Worm (Caenorhabditis elegans) whole organism, L2 larva: Measurements from ENCODE around the gene srw-23.

Experiments
- F13H6.1 ChIP-seq: sonication (generic microtip); optimal IDR thresholded peaks from 2 replicates; lab custom pipeline; 2016; ENCODE audit warnings: missing genetic modification characterization, missing compliant biosample characterization
- R02D3.7 ChIP-seq: fragments of 150-350 bp; optimal IDR thresholded peaks from 2 replicates; lab custom pipeline; 2014; ENCODE audit warnings: missing biosample characterization, missing genetic modification characterization
- Y55F3AM.14 ChIP-seq: fragments of 200-800 bp; sonication (Bioruptor generic); optimal IDR thresholded peaks from 2 replicates; lab custom pipeline; 2018; ENCODE audit warnings: mild to moderate bottlenecking, missing genetic modification characterization, missing compliant biosample characterization
- aly-2 ChIP-seq: fragments of 150-350 bp; optimal IDR thresholded peaks from 2 replicates; lab custom pipeline; 2014; ENCODE audit warnings: missing biosample characterization, missing genetic modification characterization
- crh-2 ChIP-seq: sonication (generic microtip); optimal IDR thresholded peaks from 2 replicates; lab custom pipeline; 2017; ENCODE audit warnings: missing biosample characterization, missing genetic modification characterization
- egl-27 ChIP-seq: sonication (generic microtip); optimal IDR thresholded peaks from 3 replicates; lab custom pipeline; 2017; ENCODE audit warnings: missing biosample characterization, missing genetic modification reagents, missing genetic modification characterization
- elt-1 ChIP-seq: fragments of 150-350 bp; optimal IDR thresholded peaks from 2 replicates; lab custom pipeline; 2014; ENCODE audit warnings: missing biosample characterization, missing genetic modification characterization
- elt-3 ChIP-seq: sonication (generic microtip); optimal IDR thresholded peaks from 2 replicates; lab custom pipeline; 2017; ENCODE audit warnings: missing biosample characterization, missing genetic modification characterization
- fos-1 ChIP-seq: fragments of 150-350 bp; optimal IDR thresholded peaks from 2 replicates; lab custom pipeline; 2014; ENCODE audit warnings: missing biosample characterization, missing genetic modification characterization
- gmeb-1 ChIP-seq: fragments of 150-350 bp; optimal IDR thresholded peaks from 2 replicates; lab custom pipeline; 2014; ENCODE audit warnings: missing biosample characterization, missing genetic modification characterization
- lin-11 ChIP-seq: fragments of 150-350 bp; sonication (generic microtip); optimal IDR thresholded peaks from 2 replicates; lab custom pipeline; 2014; ENCODE audit warnings: missing biosample characterization, missing genetic modification characterization, inconsistent platforms, mixed read lengths
- lin-13 ChIP-seq: fragments of 150-350 bp; optimal IDR thresholded peaks from 2 replicates; lab custom pipeline; 2014; ENCODE audit warnings: missing biosample characterization, missing genetic modification reagents, missing genetic modification characterization
- lin-39 ChIP-seq: fragments of 150-350 bp; optimal IDR thresholded peaks from 2 replicates; lab custom pipeline; 2014; ENCODE audit warnings: missing biosample characterization, missing genetic modification reagents, missing genetic modification characterization
- lsy-2 ChIP-seq, 2 experiments: fragments of 150-350 bp in 1 of 2; sonication (generic microtip) in 1 of 2; optimal IDR thresholded peaks; 2 replicates each; lab custom pipeline; 2014 to 2017; ENCODE audit warnings: missing biosample characterization in 2 of 2, missing genetic modification characterization in 2 of 2
- mab-5 ChIP-seq: fragments of 150-350 bp; optimal IDR thresholded peaks from 2 replicates; lab custom pipeline; 2014; ENCODE audit warnings: missing biosample characterization, missing genetic modification characterization
- mbf-1 ChIP-seq: sonication (generic microtip); optimal IDR thresholded peaks from 2 replicates; lab custom pipeline; 2017; ENCODE audit warnings: missing biosample characterization, missing genetic modification characterization
- mdl-1 ChIP-seq, 2 experiments: fragments of 150-350 bp in 1 of 2; sonication (generic microtip) in 1 of 2; optimal IDR thresholded peaks; 2 replicates each; lab custom pipeline; 2017; ENCODE audit warnings: missing biosample characterization in 2 of 2, missing genetic modification characterization in 2 of 2
- nhr-10 ChIP-seq: sonication (generic microtip); optimal IDR thresholded peaks from 2 replicates; lab custom pipeline; 2017; ENCODE audit warnings: missing biosample characterization, missing genetic modification characterization
- nhr-11 ChIP-seq: fragments of 150-350 bp; optimal IDR thresholded peaks from 2 replicates; lab custom pipeline; 2014; ENCODE audit warnings: missing biosample characterization, missing genetic modification characterization
- nhr-21 ChIP-seq: fragments of 150-350 bp; optimal IDR thresholded peaks from 2 replicates; lab custom pipeline; 2014; ENCODE audit warnings: missing biosample characterization, missing genetic modification characterization
- nhr-23 ChIP-seq: fragments of 150-350 bp; optimal IDR thresholded peaks from 2 replicates; lab custom pipeline; 2014; ENCODE audit warnings: missing biosample characterization, missing genetic modification reagents, missing genetic modification characterization
- nhr-237 ChIP-seq: fragments of 150-350 bp; optimal IDR thresholded peaks from 2 replicates; lab custom pipeline; 2014; ENCODE audit warnings: missing biosample characterization, missing genetic modification characterization
- nhr-25 ChIP-seq: fragments of 150-350 bp; sonication (generic microtip); optimal IDR thresholded peaks from 3 replicates; lab custom pipeline; 2014; ENCODE audit warnings: missing biosample characterization, missing genetic modification characterization
- nhr-77 ChIP-seq: fragments of 150-350 bp; optimal IDR thresholded peaks from 2 replicates; lab custom pipeline; 2014; ENCODE audit warnings: missing biosample characterization, missing genetic modification characterization
- peb-1 ChIP-seq: fragments of 150-350 bp; optimal IDR thresholded peaks from 2 replicates; lab custom pipeline; 2014; ENCODE audit warnings: missing biosample characterization, missing genetic modification characterization
- sem-4 ChIP-seq: fragments of 150-350 bp; optimal IDR thresholded peaks from 2 replicates; lab custom pipeline; 2014; ENCODE audit warnings: missing biosample characterization, missing genetic modification reagents, missing genetic modification characterization
- skn-1 ChIP-seq: sonication (generic microtip); optimal IDR thresholded peaks from 2 replicates; lab custom pipeline; 2017; ENCODE audit warnings: missing biosample characterization, missing genetic modification characterization
- sma-9 ChIP-seq, 2 experiments: fragments of 150-350 bp in 1 of 2; sonication (generic microtip) in 1 of 2; optimal IDR thresholded peaks; 2 replicates each; lab custom pipeline; 2014 to 2016; ENCODE audit warnings: missing genetic modification characterization in 2 of 2, mild to moderate bottlenecking in 1 of 2, missing biosample characterization in 1 of 2, missing compliant biosample characterization in 1 of 2, missing genetic modification reagents in 1 of 2, moderate library complexity in 1 of 2
- unc-55 ChIP-seq: fragments of 150-350 bp; sonication (generic microtip); optimal IDR thresholded peaks from 3 replicates; lab custom pipeline; 2014; ENCODE audit warnings: missing biosample characterization, missing genetic modification reagents, missing genetic modification characterization
- unc-62 ChIP-seq: fragments of 150-350 bp; optimal IDR thresholded peaks from 2 replicates; lab custom pipeline; 2014; ENCODE audit warnings: missing biosample characterization, missing genetic modification reagents, missing genetic modification characterization
- ztf-4 ChIP-seq: fragments of 150-350 bp; optimal IDR thresholded peaks from 2 replicates; lab custom pipeline; 2014; ENCODE audit warnings: missing biosample characterization, missing genetic modification characterization

srw-23 gene

DNA sequence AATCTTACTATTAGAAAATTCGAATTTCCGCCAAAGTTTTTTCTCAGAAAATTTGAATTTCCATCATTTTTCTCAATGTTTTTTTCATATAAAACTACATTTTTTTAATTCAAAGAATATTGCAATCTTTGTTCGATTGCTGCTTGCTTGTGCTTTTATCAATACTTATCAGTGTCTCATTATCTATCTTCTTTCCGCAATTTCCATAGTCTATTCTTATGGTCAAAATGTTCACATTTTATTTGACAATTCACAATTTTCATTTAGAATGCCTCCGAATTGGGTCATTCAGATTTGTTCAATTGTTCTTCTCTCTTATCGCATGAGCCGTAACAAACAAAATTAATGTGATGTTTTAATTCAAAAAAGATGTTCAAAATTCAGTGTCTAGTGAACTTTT is 37.6 kb downstream of the srw-23 start:
- TF ChIP-seq fos-1 (peak; percentile 44), mab-5 (tag; lab: Kevin White, UChicago) (no peak)

DNA sequence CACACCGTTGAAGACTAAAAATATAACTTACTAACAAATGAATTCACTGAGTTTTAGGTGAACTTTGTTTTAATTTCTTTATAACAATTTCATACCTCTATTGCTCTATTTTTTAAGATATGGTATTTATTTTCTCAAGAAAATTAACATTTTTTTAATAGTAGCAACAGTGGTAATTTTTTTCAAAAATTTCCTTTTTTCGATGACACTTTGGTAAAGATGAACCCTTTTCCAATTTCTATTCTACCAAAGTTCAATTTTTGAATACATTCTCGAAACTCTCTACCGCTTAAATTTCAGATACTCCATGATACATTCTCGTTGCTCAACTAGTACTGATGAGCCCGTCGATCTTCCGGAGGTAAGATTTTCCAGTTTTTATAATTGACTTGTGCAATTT is 38.2 kb downstream of the srw-23 start, which contains the start of gene nhr-116:
nhr-116 (plus strand) TSS at position 301 of the 400 bp plus-strand sequence.
- TF ChIP-seq mdl-1 (tag; optimal IDR thresholded peaks at IDR 0.05; lab: Kevin White, UChicago) (no peak), peb-1 (tag; lab: Kevin White, UChicago) (no peak), fos-1 (no peak), mbf-1 (tag; lab: Kevin White, UChicago) (no peak), elt-1 (tag; lab: Kevin White, UChicago) (no peak), egl-27 (no peak), mab-5 (tag; lab: Kevin White, UChicago) (no peak), nhr-77 (no peak), aly-2 (tag; lab: Kevin White, UChicago) (no peak), lsy-2 (tag; optimal IDR thresholded peaks at IDR 0.05; lab: Kevin White, UChicago) (no peak), elt-3 (tag; lab: Kevin White, UChicago) (no peak), F13H6.1 (tag; lab: Kevin White, UChicago) (no peak), sem-4 (tag; lab: Kevin White, UChicago) (no peak), gmeb-1 (tag; lab: Kevin White, UChicago) (no peak), nhr-23 (tag; lab: Kevin White, UChicago) (no peak), nhr-25 (tag; lab: Kevin White, UChicago) (no peak), unc-55 (GFP tag; lab: Kevin White, UChicago) (no peak), nhr-237 (tag; lab: Kevin White, UChicago) (no peak), lin-39 (tag; lab: Kevin White, UChicago) (no peak)

DNA sequence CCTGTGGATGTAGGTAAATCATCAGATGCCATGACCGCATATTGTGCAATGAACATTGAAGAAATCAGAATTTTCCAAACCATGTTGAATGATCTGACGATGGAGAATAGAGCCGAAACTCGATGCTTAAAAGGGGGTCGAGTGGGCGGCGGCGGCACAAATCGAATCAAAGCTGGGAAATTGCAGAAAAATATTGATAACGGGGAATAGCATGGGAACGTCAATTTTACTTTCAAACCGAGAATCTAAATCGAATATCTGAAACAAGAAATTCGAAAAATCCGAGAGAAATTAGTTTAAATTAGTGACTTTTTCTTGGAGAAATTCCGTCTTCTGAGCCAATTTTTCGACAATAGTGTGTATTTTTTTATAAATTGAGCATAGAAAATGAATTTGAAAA is 42.3 kb downstream of the srw-23 start, which contains the start of gene F09C6.10:
F09C6.10 (minus strand) TSS at position 101 of the 400 bp plus-strand sequence.
- TF ChIP-seq skn-1: no peak
- no peak for TF ChIP-seq fos-1
- no peak for TF ChIP-seq mdl-1 (tag; optimal IDR thresholded peaks at IDR 0.05; lab: Kevin White, UChicago)
- TF ChIP-seq unc-55 (GFP tag; lab: Kevin White, UChicago): no peak
- TF ChIP-seq sma-9 (GFP tag; optimal IDR thresholded peaks at IDR 0.05; lab: Kevin White, UChicago): no peak
- no peak for TF ChIP-seq sma-9 (tag; optimal IDR thresholded peaks at IDR 0.05; lab: Kevin White, UChicago)
- no peak for TF ChIP-seq crh-2
- no peak for TF ChIP-seq F13H6.1 (tag; lab: Kevin White, UChicago)
- TF ChIP-seq nhr-11 (tag; lab: Kevin White, UChicago): no peak
- no peak for TF ChIP-seq R02D3.7 (tag; lab: Kevin White, UChicago)
- TF ChIP-seq, all 48 proteins: peak for 0

DNA sequence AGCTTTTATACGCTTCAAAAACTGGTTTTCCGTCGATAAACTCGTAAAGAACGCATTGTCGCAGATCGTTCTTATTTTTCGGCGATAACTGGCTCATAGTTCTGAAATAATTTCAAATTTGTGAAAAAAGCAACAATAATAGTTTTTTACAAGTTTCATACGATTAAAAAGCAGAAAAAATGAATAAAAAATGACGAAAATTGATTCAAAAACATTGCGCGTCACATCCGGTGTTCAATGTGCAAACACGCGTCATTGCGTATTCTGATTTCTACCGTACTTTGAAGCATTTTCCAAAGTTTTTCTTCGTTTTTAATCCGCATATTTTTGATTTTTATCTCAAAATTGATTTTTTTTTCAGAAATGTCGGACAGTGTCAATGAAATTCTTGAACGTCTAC is 44.6 kb downstream of the srw-23 start, which contains the start of the genes fbxa-206 and Y102A5C.2:
fbxa-206 (minus strand) TSS at position 101 of the 400 bp plus-strand sequence.
Y102A5C.2 (plus strand) TSS at position 354 of the 400 bp plus-strand sequence.
- TF ChIP-seq nhr-10 (tag; lab: Kevin White, UChicago): no peak
- TF ChIP-seq lin-13 (GFP tag; lab: Kevin White, UChicago): no peak
- no peak for TF ChIP-seq mbf-1 (tag; lab: Kevin White, UChicago)
- no peak for TF ChIP-seq mdl-1 (tag; optimal IDR thresholded peaks at IDR 0.05; lab: Kevin White, UChicago)
- no peak for TF ChIP-seq unc-62 (GFP tag; lab: Kevin White, UChicago)
- TF ChIP-seq lin-11 (tag; lab: Kevin White, UChicago): no peak
- no peak for TF ChIP-seq ztf-4 (tag; lab: Kevin White, UChicago)
- no peak for TF ChIP-seq egl-27
- no peak for TF ChIP-seq nhr-237 (tag; lab: Kevin White, UChicago)

DNA sequence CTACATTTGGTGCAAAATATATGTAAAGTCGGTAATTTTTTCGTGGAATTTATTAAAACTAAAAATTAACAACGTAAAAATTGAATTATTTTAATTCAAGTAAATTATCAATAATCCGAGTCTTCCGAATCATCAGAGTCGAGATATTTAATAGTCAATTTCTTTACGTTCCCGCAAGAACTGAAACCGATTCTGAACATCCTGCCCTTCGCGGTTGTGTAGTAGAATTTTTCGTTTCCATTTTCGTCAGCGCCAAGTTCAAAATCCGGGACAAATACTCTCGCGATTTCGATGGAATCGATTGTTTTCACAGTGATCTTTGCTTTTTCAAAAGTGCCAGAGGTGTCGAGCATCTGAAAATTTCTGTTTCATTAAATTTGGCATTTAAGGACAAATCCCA is 45.9 kb downstream of the srw-23 start:
- TF ChIP-seq Y55F3AM.14 (no peak), elt-1 (tag; lab: Kevin White, UChicago) (no peak), mbf-1 (tag; lab: Kevin White, UChicago) (no peak), nhr-21 (tag; lab: Kevin White, UChicago) (no peak)

DNA sequence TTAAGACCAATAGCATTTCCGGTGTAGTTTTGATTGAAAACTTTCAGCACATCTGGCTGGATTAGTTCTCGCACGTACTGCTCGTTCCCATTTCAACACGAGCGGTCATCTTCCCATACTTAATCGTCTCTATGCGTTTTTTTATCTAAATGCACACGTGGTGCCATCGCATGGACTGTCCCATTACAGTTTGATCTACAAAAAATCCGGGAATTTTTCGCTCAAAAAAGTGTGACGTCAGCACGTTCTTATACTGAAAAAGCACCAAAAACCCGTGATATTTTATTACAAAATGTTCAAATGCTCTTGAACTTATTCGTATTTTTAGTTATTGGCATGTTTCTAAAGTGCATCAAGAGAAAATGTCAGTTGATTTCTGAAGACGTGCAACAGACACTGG is 48.2 kb downstream of the srw-23 start, which contains the start of gene Y102A5C.4:
Y102A5C.4 (plus strand) TSS at position 301 of the 400 bp plus-strand sequence.
- no peak for TF ChIP-seq mbf-1 (tag; lab: Kevin White, UChicago)
- no peak for TF ChIP-seq nhr-21 (tag; lab: Kevin White, UChicago)
- TF ChIP-seq skn-1: no peak
- TF ChIP-seq sem-4 (tag; lab: Kevin White, UChicago): no peak
- TF ChIP-seq sma-9 (GFP tag; optimal IDR thresholded peaks at IDR 0.05; lab: Kevin White, UChicago): no peak
- TF ChIP-seq sma-9 (tag; optimal IDR thresholded peaks at IDR 0.05; lab: Kevin White, UChicago): no peak
